Worm (Caenorhabditis elegans) whole organism, L3 larva: ENCODE results near the gene srw-9.

Experiments
- aly-2 ChIP-seq: fragments of 150-350 bp; optimal IDR thresholded peaks from 2 replicates; lab custom pipeline; 2014; ENCODE audit warnings: missing biosample characterization, missing genetic modification characterization
- ceh-16 ChIP-seq: sonication (generic microtip); optimal IDR thresholded peaks from 2 replicates; lab custom pipeline; 2017; ENCODE audit warnings: missing biosample characterization, missing genetic modification characterization
- ceh-28 ChIP-seq: fragments of 150-350 bp; optimal IDR thresholded peaks from 2 replicates; lab custom pipeline; 2014; ENCODE audit warnings: missing biosample characterization, missing genetic modification reagents, missing genetic modification characterization
- ceh-82 ChIP-seq: fragments of 150-350 bp; optimal IDR thresholded peaks from 2 replicates; lab custom pipeline; 2014; ENCODE audit warnings: missing biosample characterization, missing genetic modification characterization
- egl-5 ChIP-seq: fragments of 150-350 bp; optimal IDR thresholded peaks from 2 replicates; lab custom pipeline; 2017; ENCODE audit warnings: missing biosample characterization, missing genetic modification reagents, missing genetic modification characterization, inconsistent platforms
- elt-1 ChIP-seq: fragments of 150-350 bp; optimal IDR thresholded peaks from 2 replicates; lab custom pipeline; 2014; ENCODE audit warnings: missing biosample characterization, missing genetic modification characterization
- elt-2 ChIP-seq: sonication (generic microtip); optimal IDR thresholded peaks from 2 replicates; lab custom pipeline; 2016; ENCODE audit warnings: missing genetic modification reagents, mild to moderate bottlenecking, missing genetic modification characterization, missing compliant biosample characterization
- elt-3 ChIP-seq, 3 experiments: fragments of 150-350 bp in 1 of 3; sonication (generic microtip) in 2 of 3; optimal IDR thresholded peaks; 2 replicates in 2 of 3; 4 replicates in 1 of 3; lab custom pipeline; 2014 to 2017; ENCODE audit warnings: missing biosample characterization in 3 of 3, missing genetic modification characterization in 3 of 3
- hmg-11 ChIP-seq: sonication (generic microtip); optimal IDR thresholded peaks from 2 replicates; lab custom pipeline; 2016; ENCODE audit warnings: missing genetic modification characterization, missing compliant biosample characterization
- lin-39 ChIP-seq: fragments of 150-350 bp; optimal IDR thresholded peaks from 2 replicates; lab custom pipeline; 2018; ENCODE audit warnings: missing biosample characterization, missing genetic modification reagents, missing genetic modification characterization
- mml-1 ChIP-seq: fragments of 150-350 bp; sonication (generic microtip); optimal IDR thresholded peaks from 3 replicates; lab custom pipeline; 2014; ENCODE audit warnings: missing biosample characterization, missing genetic modification characterization
- nhr-12 ChIP-seq: fragments of 150-350 bp; optimal IDR thresholded peaks from 2 replicates; lab custom pipeline; 2014; ENCODE audit warnings: missing biosample characterization, missing genetic modification characterization
- nhr-25 ChIP-seq: sonication (generic microtip); optimal IDR thresholded peaks from 2 replicates; lab custom pipeline; 2017; ENCODE audit warnings: missing biosample characterization, missing genetic modification characterization
- nhr-76 ChIP-seq: fragments of 150-350 bp; sonication (generic microtip); optimal IDR thresholded peaks from 5 replicates; lab custom pipeline; 2014; ENCODE audit warnings: missing biosample characterization, missing genetic modification characterization
- nhr-77 ChIP-seq: fragments of 150-350 bp; optimal IDR thresholded peaks from 2 replicates; lab custom pipeline; 2014; ENCODE audit warnings: missing biosample characterization, missing genetic modification characterization
- pha-4 ChIP-seq: fragments of 150-350 bp; optimal IDR thresholded peaks from 2 replicates; lab custom pipeline; 2014; ENCODE audit warnings: missing biosample characterization, missing genetic modification reagents, missing genetic modification characterization
- snpc-4 ChIP-seq: fragments of 150-350 bp; optimal IDR thresholded peaks from 2 replicates; lab custom pipeline; 2014; ENCODE audit warnings: missing biosample characterization, missing genetic modification characterization
- tbx-2 ChIP-seq: sonication (generic microtip); optimal IDR thresholded peaks from 2 replicates; lab custom pipeline; 2016; ENCODE audit warnings: mild to moderate bottlenecking, missing genetic modification characterization, missing compliant biosample characterization
- unc-62 ChIP-seq: fragments of 150-350 bp; sonication (generic microtip); optimal IDR thresholded peaks from 4 replicates; lab custom pipeline; 2014; ENCODE audit warnings: missing biosample characterization, missing genetic modification reagents, missing genetic modification characterization

The srw-9 gene

DNA sequence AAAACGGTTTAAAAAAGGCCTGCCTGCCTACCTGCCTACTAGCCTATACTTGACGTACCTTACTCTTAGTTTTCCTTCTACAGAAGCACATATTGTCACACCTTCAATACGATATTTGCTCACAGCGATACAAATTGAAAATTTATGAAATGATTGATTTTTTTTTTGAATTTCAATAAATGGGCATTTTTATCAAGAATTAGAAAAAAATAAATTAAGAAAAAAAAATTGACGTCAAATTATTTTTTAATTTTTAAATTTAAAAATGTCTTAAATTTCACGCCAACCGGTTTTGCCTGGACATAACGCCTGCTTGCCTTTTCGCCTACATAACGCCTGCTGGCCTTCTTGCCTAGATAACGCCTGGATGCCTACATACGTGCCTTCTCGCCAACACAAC lies 49.2 kb downstream of the srw-9 start, which contains the start of gene BE10.5:
Gene BE10.5 (minus strand): TSS at position 101 of the 400 bp plus-strand sequence.
- TF ChIP-seq ceh-82 (tag; lab: Kevin White, UChicago) = no peak
- TF ChIP-seq snpc-4 = no peak
- no peak for TF ChIP-seq tbx-2 (tag; lab: Kevin White, UChicago)
- no peak for TF ChIP-seq elt-1 (tag; lab: Kevin White, UChicago)
- no peak for TF ChIP-seq hmg-11 (tag; lab: Kevin White, UChicago)
- no peak for TF ChIP-seq unc-62
- TF ChIP-seq nhr-77 = no peak
- no peak for TF ChIP-seq ceh-16 (tag; lab: Kevin White, UChicago)
- no peak for TF ChIP-seq aly-2 (tag; lab: Kevin White, UChicago)
- no peak for TF ChIP-seq mml-1 (tag; lab: Kevin White, UChicago)

DNA sequence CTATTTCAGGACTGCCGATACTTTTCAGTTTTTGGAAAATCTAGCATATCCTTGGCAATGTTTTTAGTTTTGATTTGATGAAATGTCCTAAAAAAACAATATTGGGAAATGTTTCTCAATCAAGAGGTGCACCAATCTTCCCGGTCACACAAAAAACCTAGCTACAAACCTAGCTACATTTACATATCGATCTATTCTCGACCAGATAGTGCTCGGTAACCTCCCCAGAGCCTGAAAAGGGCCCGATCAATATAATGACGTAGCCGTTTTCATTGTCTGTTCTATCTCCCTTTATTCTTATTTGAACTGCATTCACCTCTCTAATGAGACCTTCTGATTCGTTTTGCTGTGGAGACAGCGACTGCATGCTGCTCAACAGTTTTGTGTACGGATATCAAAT lies 50.3 kb downstream of the srw-9 start, which contains the start of gene BE10.3:
Gene BE10.3 (plus strand): TSS at position 301 of the 400 bp plus-strand sequence.
- TF ChIP-seq egl-5 (tag; lab: Kevin White, UChicago) (no peak), elt-1 (tag; lab: Kevin White, UChicago) (no peak), mml-1 (tag; lab: Kevin White, UChicago) (no peak), nhr-25 (no peak), tbx-2 (tag; lab: Kevin White, UChicago) (no peak), lin-39 (tag; lab: Kevin White, UChicago) (no peak), pha-4 (tag; lab: Kevin White, UChicago) (no peak), elt-2 (tag; lab: Kevin White, UChicago) (no peak), ceh-28 (tag; lab: Kevin White, UChicago) (no peak), nhr-12 (tag; lab: Kevin White, UChicago) (no peak), nhr-76 (tag; lab: Kevin White, UChicago) (no peak), elt-3 (tag; optimal IDR thresholded peaks at IDR 0.05; lab: Kevin White, UChicago) (no peak)
